Worm (Caenorhabditis elegans): ENCODE data around the gene dcaf-1.

- peak; percentile 84 for TF ChIP-seq hlh-11 (tag; optimal IDR thresholded peaks at IDR 0.05)
- TF ChIP-seq egl-27 (tag; optimal IDR thresholded peaks at IDR 0.05) = no peak
- no peak for TF ChIP-seq ceh-28 (tag; optimal IDR thresholded peaks at IDR 0.05)
- peak; percentile 94 for TF ChIP-seq dve-1 (tag; optimal IDR thresholded peaks at IDR 0.05; ENCODE audit: insufficient read depth)
- TF ChIP-seq skn-1 (tag; optimal IDR thresholded peaks at IDR 0.05) = no peak
- TF ChIP-seq unc-39 (tag; optimal IDR thresholded peaks at IDR 0.05) = no peak
- peak in 1 of 2 experiments; percentile 68 for TF ChIP-seq lsy-2 (tag; optimal IDR thresholded peaks at IDR 0.05)
- TF ChIP-seq nhr-76 (tag; optimal IDR thresholded peaks at IDR 0.05) = no peak
- no peak for TF ChIP-seq ceh-20 (GFP tag; IDR thresholded peaks at IDR 0.05)
- TF ChIP-seq nhr-6 (tag; optimal IDR thresholded peaks at IDR 0.05) = no peak
- TF ChIP-seq snpc-4 (tag; optimal IDR thresholded peaks at IDR 0.05) = no peak
- TF ChIP-seq unc-62 (GFP tag; optimal IDR thresholded peaks at IDR 0.05 in 1 of 2) = peak in 1 of 2 experiments; percentile 95
- TF ChIP-seq unc-62 (tag; optimal IDR thresholded peaks at IDR 0.05) = no peak
- TF ChIP-seq lin-39 (tag; optimal IDR thresholded peaks at IDR 0.05) = no peak
Observed at ce11 chrIV:9671001-9671652, 35.4 kb downstream of the dcaf-1 start.
